Fruit fly (Drosophila melanogaster): ENCODE results near the gene Dpck.
A peak's percentile ranks its signal among the peaks of the same experiment; 100 is the strongest.

Dpck gene

dm6 chr3R:7122172-7123072 lies 40.4 kb downstream of the Dpck start (continued):
- no peak for TF ChIP-seq HLH3B (GFP tag; IDR thresholded peaks at IDR 0.05)
- no peak for TF ChIP-seq Oaz (GFP tag; IDR thresholded peaks at IDR 0.05)
- TF ChIP-seq dmrt11E (tag; optimal IDR thresholded peaks at IDR 0.05), result no peak
- peak; percentile 22; the same call in 1 of the 2 replicates for TF ChIP-seq Awh (GFP tag; IDR thresholded peaks at IDR 0.05)
- no peak for TF ChIP-seq CG12744 (GFP tag; optimal IDR thresholded peaks at IDR 0.05)
- TF ChIP-seq NC2β (GFP tag; optimal IDR thresholded peaks at IDR 0.05), result no peak
- TF ChIP-seq da (GFP tag; optimal IDR thresholded peaks at IDR 0.05), result no peak
- no peak for TF ChIP-seq ERR (GFP tag; optimal IDR thresholded peaks at IDR 0.05)
- TF ChIP-seq CG34224 (GFP tag; IDR thresholded peaks at IDR 0.05; ENCODE audit: partially characterized antibody), result no peak
- TF ChIP-seq gsb (GFP tag; IDR thresholded peaks at IDR 0.05), result no peak
- TF ChIP-seq danr (GFP tag; IDR thresholded peaks at IDR 0.05), result no peak
- no peak for TF ChIP-seq so (GFP tag; IDR thresholded peaks at IDR 0.05)
- no peak for TF ChIP-seq CG12236 (GFP tag; optimal IDR thresholded peaks at IDR 0.05)
- TF ChIP-seq CG15514 (GFP tag; optimal IDR thresholded peaks at IDR 0.05), result no peak
- no peak for TF ChIP-seq CG11504 (tag; optimal IDR thresholded peaks at IDR 0.05)
- TF ChIP-seq Sry-δ (GFP tag; optimal IDR thresholded peaks at IDR 0.05), result no peak
- no peak for TF ChIP-seq CG30020 (tag; optimal IDR thresholded peaks at IDR 0.05)
- TF ChIP-seq CG1647 (GFP tag; optimal IDR thresholded peaks at IDR 0.05), result no peak
- no peak for TF ChIP-seq CG3281 (GFP tag; optimal IDR thresholded peaks at IDR 0.05)
- TF ChIP-seq TFAM (GFP tag; optimal IDR thresholded peaks at IDR 0.05), result no peak
- TF ChIP-seq Poxn (GFP tag; IDR thresholded peaks at IDR 0.05), result no peak
- TF ChIP-seq gce (GFP tag; IDR thresholded peaks at IDR 0.05), result no peak
- TF ChIP-seq ci (GFP tag; IDR thresholded peaks at IDR 0.05), result no peak
- no peak for TF ChIP-seq CG43689 (GFP tag; IDR thresholded peaks at IDR 0.05)
- TF ChIP-seq Bgb (GFP tag; IDR thresholded peaks at IDR 0.05; ENCODE audit: partially characterized antibody), result peak; percentile 15; the same call in 1 of the 2 replicates
- no peak for TF ChIP-seq CkIIα-i1 (GFP tag; IDR thresholded peaks at IDR 0.05)
- TF ChIP-seq eve (GFP tag; optimal IDR thresholded peaks at IDR 0.05), result no peak
- TF ChIP-seq zf30C (GFP tag; optimal IDR thresholded peaks at IDR 0.05), result no peak
- no peak for TF ChIP-seq repo (GFP tag; optimal IDR thresholded peaks at IDR 0.05)
- TF ChIP-seq tin (GFP tag; optimal IDR thresholded peaks at IDR 0.05), result no peak
- TF ChIP-seq Hand (GFP tag; optimal IDR thresholded peaks at IDR 0.05), result no peak
- TF ChIP-seq CG16863 (GFP tag; optimal IDR thresholded peaks at IDR 0.05), result no peak
- TF ChIP-seq row (GFP tag; IDR thresholded peaks at IDR 0.05), result 0 out of 3 replicates have a peak, but pooled peaks have one; percentile 15
- no peak for TF ChIP-seq CG4707 (GFP tag; optimal IDR thresholded peaks at IDR 0.05)
- no peak for TF ChIP-seq CG9817 (tag; optimal IDR thresholded peaks at IDR 0.05)
- TF ChIP-seq Atf3 (GFP tag; optimal IDR thresholded peaks at IDR 0.05), result no peak
- no peak for TF ChIP-seq Drgx (GFP tag; IDR thresholded peaks at IDR 0.05)
- TF ChIP-seq H2.0 (GFP tag; IDR thresholded peaks at IDR 0.05), result no peak
- no peak for TF ChIP-seq onecut (GFP tag; IDR thresholded peaks at IDR 0.05)
- no peak for TF ChIP-seq stwl (tag; optimal IDR thresholded peaks at IDR 0.05)
- TF ChIP-seq CG7839 (tag; optimal IDR thresholded peaks at IDR 0.05), result no peak
- no peak for TF ChIP-seq ato (GFP tag; IDR thresholded peaks at IDR 0.05; ENCODE audit: partially characterized antibody)
- no peak for TF ChIP-seq B-H1 (GFP tag; IDR thresholded peaks at IDR 0.05)
- TF ChIP-seq lmd (GFP tag; IDR thresholded peaks at IDR 0.05), result no peak
- TF ChIP-seq CG8290 (GFP tag; optimal IDR thresholded peaks at IDR 0.05), result no peak
- TF ChIP-seq CG8290 (tag; optimal IDR thresholded peaks at IDR 0.05), result no peak
- TF ChIP-seq CG31441 (GFP tag; IDR thresholded peaks at IDR 0.05), result no peak
- peak; percentile 29 for TF ChIP-seq nmo (GFP tag; optimal IDR thresholded peaks at IDR 0.05)
- no peak for TF ChIP-seq CG4730 (GFP tag; IDR thresholded peaks at IDR 0.05)
- no peak for TF ChIP-seq unpg (GFP tag; optimal IDR thresholded peaks at IDR 0.05)
- no peak for TF ChIP-seq Optix (GFP tag; IDR thresholded peaks at IDR 0.05)

All from whole organism, embryonic.